Fruit fly (Drosophila melanogaster) whole organism, prepupa: ENCODE measurements around the gene Taf9.

Source experiments
- Blimp-1 ChIP-seq: fragments of 200-800 bp; sonication (Bioruptor generic); optimal IDR thresholded peaks from 3 replicates; lab custom pipeline; 2017; ENCODE audit warnings: missing biosample characterization, missing genetic modification characterization, mild to moderate bottlenecking, moderate library complexity, missing genetic modification reagents
- CG10669 ChIP-seq: fragments of 200-800 bp; sonication (Bioruptor generic); optimal IDR thresholded peaks from 3 replicates; lab custom pipeline; 2018; ENCODE audit warnings: missing biosample characterization, mild to moderate bottlenecking, missing genetic modification characterization, moderate library complexity
- CG16779 ChIP-seq: fragments of 200-800 bp; sonication (Bioruptor generic); optimal IDR thresholded peaks from 3 replicates; lab custom pipeline; 2017; ENCODE audit warnings: missing biosample characterization, mild to moderate bottlenecking, missing genetic modification characterization
- CG32006 ChIP-seq: fragments of 200-800 bp; sonication (Bioruptor generic); optimal IDR thresholded peaks from 3 replicates; lab custom pipeline; 2017; ENCODE audit warnings: missing biosample characterization, mild to moderate bottlenecking, missing genetic modification characterization
- CG34406 ChIP-seq: fragments of 200-800 bp; sonication (Bioruptor generic); optimal IDR thresholded peaks from 3 replicates; lab custom pipeline; 2016; ENCODE audit warnings: missing biosample characterization, missing genetic modification characterization
- CG7368 ChIP-seq: fragments of 200-800 bp; sonication (Bioruptor generic); optimal IDR thresholded peaks from 3 replicates; lab custom pipeline; 2016; ENCODE audit warnings: missing biosample characterization, missing genetic modification characterization
- Ets21C ChIP-seq: fragments of 200-800 bp; sonication (Bioruptor generic); optimal IDR thresholded peaks from 3 replicates; lab custom pipeline; 2016; ENCODE audit warnings: missing biosample characterization, missing genetic modification characterization
- Gug ChIP-seq: fragments of 200-800 bp; sonication (Bioruptor generic); IDR thresholded peaks from 2 replicates; pipeline ENCODE4 v1.3.6; 2022; ENCODE audit warnings: missing biosample characterization, missing genetic modification characterization
- Hr39 ChIP-seq: fragments of 200-800 bp; sonication (Bioruptor generic); optimal IDR thresholded peaks from 2 replicates; lab custom pipeline; 2016; ENCODE audit warnings: missing biosample characterization, missing genetic modification characterization
- OdsH ChIP-seq: fragments of 200-800 bp; sonication (Bioruptor generic); optimal IDR thresholded peaks from 3 replicates; lab custom pipeline; 2016; ENCODE audit warnings: missing biosample characterization, missing genetic modification characterization
- Smox ChIP-seq: fragments of 200-800 bp; sonication (Bioruptor generic); optimal IDR thresholded peaks from 3 replicates; lab custom pipeline; 2016; ENCODE audit warnings: missing biosample characterization, missing genetic modification characterization
- dsx ChIP-seq: fragments of 200-800 bp; optimal IDR thresholded peaks from 3 replicates; lab custom pipeline; 2019; ENCODE audit warnings: missing biosample characterization, mild to moderate bottlenecking, missing genetic modification characterization, moderate library complexity; ENCODE audit not compliant: poor library complexity, severe bottlenecking
- lz ChIP-seq: fragments of 200-800 bp; sonication (Bioruptor generic); optimal IDR thresholded peaks from 3 replicates; lab custom pipeline; 2016; ENCODE audit warnings: missing biosample characterization, missing genetic modification characterization
- net ChIP-seq: fragments of 200-800 bp; sonication (Bioruptor generic); optimal IDR thresholded peaks from 3 replicates; lab custom pipeline; 2016; ENCODE audit warnings: missing biosample characterization, missing genetic modification characterization

DNA sequence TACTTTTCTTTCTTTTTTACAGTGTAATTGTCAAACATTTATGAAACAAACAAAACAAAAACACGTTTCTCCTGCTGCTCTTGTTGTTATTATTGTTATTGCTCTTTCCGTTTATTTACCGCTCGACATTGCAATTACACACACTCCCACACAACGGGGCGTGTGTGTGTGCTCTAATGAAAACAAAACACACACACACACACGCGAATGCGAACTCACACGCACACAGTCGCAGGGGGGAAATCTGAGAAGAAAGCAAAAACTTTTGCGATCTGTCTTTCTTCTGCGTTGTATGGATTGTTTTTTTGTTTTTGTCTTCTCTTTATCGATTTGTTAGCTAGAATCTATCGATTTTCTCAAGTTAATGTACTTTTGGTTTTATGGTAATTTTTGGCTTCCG is 36.0 kb downstream of the Taf9 start:
- TF ChIP-seq Hr39 (GFP tag; lab: Kevin White, UChicago), result no peak
- no peak for TF ChIP-seq CG7368 (GFP tag; lab: Kevin White, UChicago)
- TF ChIP-seq Blimp-1 (GFP tag; lab: Kevin White, UChicago), result no peak
- no peak for TF ChIP-seq CG32006 (GFP tag; lab: Kevin White, UChicago)
- TF ChIP-seq Gug (GFP tag; lab: Robert Waterston, UW), result no peak
- no peak for TF ChIP-seq CG16779 (tag; lab: Kevin White, UChicago)
- TF ChIP-seq Ets21C (GFP tag; lab: Kevin White, UChicago), result no peak
- TF ChIP-seq CG34406, result no peak
- no peak for TF ChIP-seq lz
- no peak for TF ChIP-seq OdsH
- TF ChIP-seq dsx (GFP tag; lab: Kevin White, UChicago), result no peak
- no peak for TF ChIP-seq CG10669 (GFP tag; lab: Kevin White, UChicago)
- no peak for TF ChIP-seq net (GFP tag; lab: Kevin White, UChicago)
- no peak for TF ChIP-seq Smox (GFP tag; lab: Kevin White, UChicago)
